Fruit fly (Drosophila melanogaster) whole organism, prepupa: ENCODE data around the gene CG5902.
A peak's percentile ranks its signal among the peaks of the same experiment; 100 is the strongest.

ENCODE experiments used
- Blimp-1 ChIP-seq: fragments of 200-800 bp; sonication (Bioruptor generic); optimal IDR thresholded peaks from 3 replicates; lab custom pipeline; 2017; ENCODE audit warnings: missing biosample characterization, missing genetic modification characterization, mild to moderate bottlenecking, moderate library complexity, missing genetic modification reagents
- CG10631 ChIP-seq: fragments of 200-800 bp; sonication (Bioruptor generic); optimal IDR thresholded peaks from 2 replicates; lab custom pipeline; 2016; ENCODE audit warnings: missing biosample characterization, missing genetic modification characterization
- CG11294 ChIP-seq: fragments of 200-800 bp; sonication (Bioruptor generic); IDR thresholded peaks from 2 replicates; pipeline ENCODE4 v1.3.6; 2022; ENCODE audit warnings: missing biosample characterization, missing genetic modification characterization
- CG11762 ChIP-seq: fragments of 200-800 bp; sonication (Bioruptor generic); optimal IDR thresholded peaks from 3 replicates; lab custom pipeline; 2016; ENCODE audit warnings: missing biosample characterization, missing genetic modification characterization; ENCODE audit not compliant: insufficient read depth
- CG11902 ChIP-seq: fragments of 200-800 bp; sonication (Bioruptor generic); optimal IDR thresholded peaks from 3 replicates; lab custom pipeline; 2016; ENCODE audit warnings: missing biosample characterization, missing genetic modification characterization
- CG15336 ChIP-seq: fragments of 200-800 bp; sonication (Bioruptor generic); IDR thresholded peaks from 2 replicates; pipeline ENCODE4 v1.3.6; 2022; ENCODE audit warnings: missing biosample characterization, missing genetic modification characterization
- CG1621 ChIP-seq: fragments of 200-800 bp; sonication (Bioruptor generic); optimal IDR thresholded peaks from 3 replicates; lab custom pipeline; 2018; ENCODE audit warnings: missing biosample characterization, mild to moderate bottlenecking, missing genetic modification characterization
- CG3032 ChIP-seq: fragments of 200-800 bp; optimal IDR thresholded peaks from 2 replicates; lab custom pipeline; 2019; ENCODE audit warnings: missing biosample characterization, mild to moderate bottlenecking, missing genetic modification characterization, moderate library complexity
- CG34406 ChIP-seq: fragments of 200-800 bp; sonication (Bioruptor generic); optimal IDR thresholded peaks from 3 replicates; lab custom pipeline; 2016; ENCODE audit warnings: missing biosample characterization, missing genetic modification characterization
- CG4318 ChIP-seq: fragments of 200-800 bp; sonication (Bioruptor generic); optimal IDR thresholded peaks from 3 replicates; lab custom pipeline; 2017; ENCODE audit warnings: missing biosample characterization, mild to moderate bottlenecking, missing genetic modification characterization
- CG7368 ChIP-seq: fragments of 200-800 bp; sonication (Bioruptor generic); optimal IDR thresholded peaks from 3 replicates; lab custom pipeline; 2016; ENCODE audit warnings: missing biosample characterization, missing genetic modification characterization
- CG8119 ChIP-seq: fragments of 200-800 bp; sonication (Bioruptor generic); IDR thresholded peaks from 3 replicates; pipeline ENCODE4 v1.3.6; 2022; ENCODE audit warnings: missing biosample characterization, missing genetic modification characterization
- CG8319 ChIP-seq: fragments of 200-800 bp; sonication (Bioruptor generic); optimal IDR thresholded peaks from 3 replicates; lab custom pipeline; 2016; ENCODE audit warnings: missing biosample characterization, missing genetic modification characterization
- Eip75B ChIP-seq: fragments of 200-800 bp; sonication (Bioruptor generic); optimal IDR thresholded peaks from 3 replicates; lab custom pipeline; 2016; ENCODE audit warnings: missing biosample characterization, missing genetic modification characterization
- Eip78C ChIP-seq: fragments of 200-800 bp; sonication (Bioruptor generic); peaks from one replicate; lab custom pipeline; 2016; ENCODE audit warnings: missing biosample characterization, missing genetic modification characterization
- Eip93F ChIP-seq: fragments of 200-800 bp; sonication (Bioruptor generic); optimal IDR thresholded peaks from 2 replicates; lab custom pipeline; 2016; ENCODE audit warnings: missing biosample characterization, mild to moderate bottlenecking, missing genetic modification characterization
- Ets21C ChIP-seq: fragments of 200-800 bp; sonication (Bioruptor generic); optimal IDR thresholded peaks from 3 replicates; lab custom pipeline; 2016; ENCODE audit warnings: missing biosample characterization, missing genetic modification characterization
- Gug ChIP-seq: fragments of 200-800 bp; sonication (Bioruptor generic); IDR thresholded peaks from 2 replicates; pipeline ENCODE4 v1.3.6; 2022; ENCODE audit warnings: missing biosample characterization, missing genetic modification characterization
- Met ChIP-seq: fragments of 200-800 bp; sonication (Bioruptor generic); optimal IDR thresholded peaks from 3 replicates; lab custom pipeline; 2016; ENCODE audit warnings: missing biosample characterization, missing genetic modification characterization
- Sox102F ChIP-seq: fragments of 200-800 bp; sonication (Bioruptor generic); optimal IDR thresholded peaks from 2 replicates; lab custom pipeline; 2016; ENCODE audit warnings: missing biosample characterization, mild to moderate bottlenecking, missing genetic modification characterization
- Sox14 ChIP-seq: fragments of 200-800 bp; sonication (Bioruptor generic); optimal IDR thresholded peaks from 3 replicates; lab custom pipeline; 2016; ENCODE audit warnings: missing biosample characterization, missing genetic modification characterization
- Sox15 ChIP-seq: fragments of 200-800 bp; sonication (Bioruptor generic); optimal IDR thresholded peaks from 3 replicates; lab custom pipeline; 2016; ENCODE audit warnings: missing biosample characterization, missing genetic modification characterization
- achi ChIP-seq: fragments of 200-800 bp; sonication (Bioruptor generic); optimal IDR thresholded peaks from 3 replicates; lab custom pipeline; 2016; ENCODE audit warnings: missing biosample characterization, missing genetic modification characterization
- acj6 ChIP-seq: fragments of 200-800 bp; sonication (Bioruptor generic); optimal IDR thresholded peaks from 3 replicates; lab custom pipeline; 2016; ENCODE audit warnings: missing biosample characterization, missing genetic modification characterization
- cyc ChIP-seq: fragments of 200-800 bp; sonication (Bioruptor generic); optimal IDR thresholded peaks from 3 replicates; lab custom pipeline; 2016; ENCODE audit warnings: missing biosample characterization, missing genetic modification characterization
- dsx ChIP-seq: fragments of 200-800 bp; optimal IDR thresholded peaks from 3 replicates; lab custom pipeline; 2019; ENCODE audit warnings: missing biosample characterization, mild to moderate bottlenecking, missing genetic modification characterization, moderate library complexity; ENCODE audit not compliant: poor library complexity, severe bottlenecking
- esn ChIP-seq: fragments of 200-800 bp; sonication (Bioruptor generic); optimal IDR thresholded peaks from 2 replicates; lab custom pipeline; 2016; ENCODE audit warnings: missing biosample characterization, mild to moderate bottlenecking, missing genetic modification characterization, moderate library complexity
- fd59A ChIP-seq: fragments of 200-800 bp; sonication (Bioruptor generic); optimal IDR thresholded peaks from 2 replicates; lab custom pipeline; 2017; ENCODE audit warnings: missing biosample characterization, mild to moderate bottlenecking, missing genetic modification characterization, missing genetic modification reagents
- fd85E ChIP-seq: fragments of 200-800 bp; sonication (Bioruptor generic); optimal IDR thresholded peaks from 3 replicates; lab custom pipeline; 2016; ENCODE audit warnings: missing biosample characterization, missing genetic modification characterization
- fkh ChIP-seq: fragments of 200-800 bp; sonication (Bioruptor generic); optimal IDR thresholded peaks from 3 replicates; lab custom pipeline; 2017; ENCODE audit warnings: missing biosample characterization, mild to moderate bottlenecking, missing genetic modification characterization, moderate library complexity
- net ChIP-seq: fragments of 200-800 bp; sonication (Bioruptor generic); optimal IDR thresholded peaks from 3 replicates; lab custom pipeline; 2016; ENCODE audit warnings: missing biosample characterization, missing genetic modification characterization
- pdm3 ChIP-seq: fragments of 200-800 bp; sonication (Bioruptor generic); optimal IDR thresholded peaks from 3 replicates; lab custom pipeline; 2016; ENCODE audit warnings: missing biosample characterization, missing genetic modification characterization
- salr ChIP-seq, 2 experiments: fragments of 200-800 bp; sonication (Bioruptor generic); optimal IDR thresholded peaks; 3 replicates each; lab custom pipeline; 2016 to 2018; ENCODE audit warnings: missing biosample characterization in 2 of 2, missing genetic modification characterization in 2 of 2, mild to moderate bottlenecking in 1 of 2
- ss ChIP-seq, 2 experiments: fragments of 200-800 bp; sonication (Bioruptor generic); optimal IDR thresholded peaks; 2 replicates in 1 of 2; 3 replicates in 1 of 2; lab custom pipeline; 2017 to 2018; ENCODE audit warnings: mild to moderate bottlenecking in 2 of 2, missing biosample characterization in 2 of 2, missing genetic modification characterization in 2 of 2, moderate library complexity in 1 of 2
- topi ChIP-seq: fragments of 200-800 bp; sonication (Bioruptor generic); optimal IDR thresholded peaks from 3 replicates; lab custom pipeline; 2016; ENCODE audit warnings: missing biosample characterization, missing genetic modification characterization
- vri ChIP-seq: fragments of 200-800 bp; sonication (Bioruptor generic); optimal IDR thresholded peaks from 3 replicates; lab custom pipeline; 2016; ENCODE audit warnings: missing biosample characterization, mild to moderate bottlenecking, missing genetic modification characterization

Gene CG5902

dm6 chr3R:23992823-23993797 is 6.7 kb downstream of the CG5902 start, which contains the start of the genes Epp and Rab7 (continued):
- TF ChIP-seq CG11762 (GFP tag; lab: Kevin White, UChicago) (no peak), CG34406 (GFP tag; lab: Kevin White, UChicago) (no peak), Eip75B (GFP tag; lab: Kevin White, UChicago) (peak; percentile 39), CG15336 (GFP tag; lab: Robert Waterston, UW) (peak; percentile 39; the same call in 1 of the 2 replicates), ss (GFP tag; optimal IDR thresholded peaks at IDR 0.05; lab: Kevin White, UChicago) (peak; percentile 80 to 81), acj6 (GFP tag; lab: Kevin White, UChicago) (no peak), Sox14 (GFP tag; lab: Kevin White, UChicago) (peak; percentile 82), esn (GFP tag; lab: Kevin White, UChicago) (peak; percentile 64), CG1621 (tag; lab: Kevin White, UChicago) (peak; percentile 11), Blimp-1 (GFP tag; lab: Kevin White, UChicago) (peak; percentile 77), vri (peak; percentile 61), CG8119 (peak; percentile 47; the same call in 1 of the 3 replicates), Met (GFP tag; lab: Kevin White, UChicago) (no peak), CG7368 (GFP tag; lab: Kevin White, UChicago) (no peak), Sox102F (GFP tag; lab: Kevin White, UChicago) (no peak), Gug (GFP tag; lab: Robert Waterston, UW) (0 out of 2 replicates have a peak, but pooled peaks have one; percentile 8), net (GFP tag; lab: Kevin White, UChicago) (peak; percentile 53), CG4318 (no peak), dsx (peak; percentile 19), fd59A (GFP tag; lab: Kevin White, UChicago) (no peak), Ets21C (peak; percentile 51), CG3032 (tag; lab: Kevin White, UChicago) (peak; percentile 14), CG11902 (GFP tag; lab: Kevin White, UChicago) (no peak), achi (no peak), Sox15 (no peak), pdm3 (GFP tag; lab: Kevin White, UChicago) (no peak)

dm6 chr3R:23994578-23994977 is 8.1 kb downstream of the CG5902 start:
- TF ChIP-seq Ets21C (no peak), CG10631 (GFP tag; lab: Kevin White, UChicago) (no peak), fd85E (GFP tag; lab: Kevin White, UChicago) (no peak), salr (GFP tag; optimal IDR thresholded peaks at IDR 0.05; lab: Kevin White, UChicago) (no peak), Eip93F (GFP tag; lab: Kevin White, UChicago) (no peak)

- TF ChIP-seq CG8319, result no peak
- TF ChIP-seq fkh (GFP tag; lab: Kevin White, UChicago), result peak; percentile 55
Measured at dm6 chr3R:23995460-23995859, 9.0 kb downstream of the CG5902 start, which contains the start of gene CG33108. Gene CG33108, plus strand, starts transcription at chr3R:23995659.

dm6 chr3R:23996224-23996623 is 9.8 kb downstream of the CG5902 start, which contains the start of gene LSm3:
Gene LSm3, plus strand, starts transcription at chr3R:23996262.
- TF ChIP-seq topi (GFP tag; lab: Kevin White, UChicago) (peak; percentile 6), Sox14 (GFP tag; lab: Kevin White, UChicago) (peak; percentile 13), acj6 (GFP tag; lab: Kevin White, UChicago) (no peak), fkh (GFP tag; lab: Kevin White, UChicago) (no peak), cyc (GFP tag; lab: Kevin White, UChicago) (no peak), Eip78C (GFP tag; lab: Kevin White, UChicago) (peak; percentile 39), esn (GFP tag; lab: Kevin White, UChicago) (peak; percentile 10), CG11294 (GFP tag; lab: Robert Waterston, UW) (no peak), CG3032 (tag; lab: Kevin White, UChicago) (no peak), Gug (GFP tag; lab: Robert Waterston, UW) (no peak)
- TF ChIP-seq, all 60 proteins: peak for 4
